Fruit fly (Drosophila melanogaster) whole organism, embryonic: ENCODE results near the gene cindr.
A peak's percentile ranks its signal among the peaks of the same experiment; 100 is the strongest.

Experiments used
- BEAF-32 ChIP-seq: fragments of 200-800 bp; sonication (Bioruptor generic); optimal IDR thresholded peaks from 3 replicates; lab custom pipeline; 2017; ENCODE audit warnings: missing biosample characterization, missing genetic modification characterization, mild to moderate bottlenecking, moderate library complexity, missing genetic modification reagents
- Bgb ChIP-seq: fragments of 200-800 bp; sonication (Bioruptor generic); IDR thresholded peaks from 2 replicates; pipeline ENCODE4 v1.3.6; 2022; ENCODE audit warnings: missing biosample characterization, missing genetic modification characterization; ENCODE audit not compliant: partially characterized antibody
- CG10209 ChIP-seq: fragments of 200-800 bp; sonication (Bioruptor generic); optimal IDR thresholded peaks from 3 replicates; lab custom pipeline; 2017; ENCODE audit warnings: missing biosample characterization, mild to moderate bottlenecking, missing genetic modification characterization, missing genetic modification reagents
- CG10321 ChIP-seq: fragments of 200-800 bp; sonication (Bioruptor generic); IDR thresholded peaks from 2 replicates; pipeline ENCODE4 v1.3.6; 2022; ENCODE audit warnings: missing biosample characterization, missing genetic modification characterization
- CG10431 ChIP-seq: fragments of 200-800 bp; sonication (Bioruptor generic); optimal IDR thresholded peaks from 3 replicates; lab custom pipeline; 2018; ENCODE audit warnings: missing biosample characterization, mild to moderate bottlenecking, missing genetic modification characterization
- CG10543 ChIP-seq: fragments of 200-800 bp; sonication (Bioruptor generic); optimal IDR thresholded peaks from 3 replicates; lab custom pipeline; 2017; ENCODE audit warnings: missing biosample characterization, mild to moderate bottlenecking, missing genetic modification characterization, moderate library complexity
- CG13287 ChIP-seq: fragments of 200-800 bp; sonication (Bioruptor generic); IDR thresholded peaks from 2 replicates; pipeline ENCODE4 v1.3.6; 2022; ENCODE audit warnings: missing biosample characterization, missing genetic modification characterization; ENCODE audit not compliant: partially characterized antibody
- CG15073 ChIP-seq: fragments of 200-800 bp; sonication (Bioruptor generic); optimal IDR thresholded peaks from 2 replicates; lab custom pipeline; 2016; ENCODE audit warnings: missing biosample characterization, missing genetic modification characterization
- CG15479 ChIP-seq: fragments of 200-800 bp; sonication (Bioruptor generic); optimal IDR thresholded peaks from 3 replicates; lab custom pipeline; 2019; ENCODE audit warnings: missing biosample characterization, mild to moderate bottlenecking, missing genetic modification characterization, moderate library complexity
- CG17568 ChIP-seq: fragments of 200-800 bp; sonication (Bioruptor generic); optimal IDR thresholded peaks from 2 replicates; lab custom pipeline; 2018; ENCODE audit warnings: missing biosample characterization, mild to moderate bottlenecking, missing genetic modification characterization, moderate library complexity
- CG17829 ChIP-seq: fragments of 200-800 bp; optimal IDR thresholded peaks from 2 replicates; lab custom pipeline; 2019; ENCODE audit warnings: missing biosample characterization, mild to moderate bottlenecking, missing genetic modification characterization, moderate library complexity
- CG17912 ChIP-seq: fragments of 200-800 bp; sonication (Bioruptor generic); optimal IDR thresholded peaks from 2 replicates; lab custom pipeline; 2018; ENCODE audit warnings: missing biosample characterization, mild to moderate bottlenecking, missing genetic modification characterization
- CG18262 ChIP-seq: fragments of 200-800 bp; optimal IDR thresholded peaks from 3 replicates; lab custom pipeline; 2019; ENCODE audit warnings: missing biosample characterization, mild to moderate bottlenecking, missing genetic modification characterization, moderate library complexity
- CG1832 ChIP-seq: fragments of 200-800 bp; sonication (Bioruptor generic); optimal IDR thresholded peaks from 2 replicates; lab custom pipeline; 2017; ENCODE audit warnings: missing biosample characterization, mild to moderate bottlenecking, missing genetic modification characterization, inconsistent platforms
- CG2712 ChIP-seq: fragments of 200-800 bp; optimal IDR thresholded peaks from 3 replicates; lab custom pipeline; 2019; ENCODE audit warnings: missing biosample characterization, mild to moderate bottlenecking, missing genetic modification characterization, moderate library complexity
- CG2875 ChIP-seq: fragments of 200-800 bp; sonication (Bioruptor generic); optimal IDR thresholded peaks from 2 replicates; lab custom pipeline; 2017; ENCODE audit warnings: missing biosample characterization, mild to moderate bottlenecking, missing genetic modification characterization, missing genetic modification reagents
- CG31224 ChIP-seq: fragments of 200-800 bp; sonication (Bioruptor generic); IDR thresholded peaks from 2 replicates; pipeline ENCODE4 v1.3.6; 2022; ENCODE audit warnings: missing biosample characterization, missing genetic modification characterization
- CG4360 ChIP-seq: fragments of 200-800 bp; sonication (Bioruptor generic); IDR thresholded peaks from 2 replicates; pipeline ENCODE4 v1.3.6; 2022; ENCODE audit warnings: missing biosample characterization, missing genetic modification characterization
- CG8478 ChIP-seq: fragments of >200 bp; optimal IDR thresholded peaks from 2 replicates; lab custom pipeline; 2018
- Camta ChIP-seq: fragments of 200-800 bp; sonication (Bioruptor generic); optimal IDR thresholded peaks from 2 replicates; lab custom pipeline; 2016; ENCODE audit warnings: missing biosample characterization, missing genetic modification characterization
- D ChIP-seq, 2 experiments: fragments of 200-800 bp in 1 of 2; fragments of >200 bp in 1 of 2; sonication (Bioruptor generic) in 1 of 2; optimal IDR thresholded peaks; 2 replicates in 1 of 2; 3 replicates in 1 of 2; lab custom pipeline; 2017; ENCODE audit warnings: mild to moderate bottlenecking in 1 of 2, missing biosample characterization in 1 of 2, missing genetic modification characterization in 1 of 2, missing genetic modification reagents in 1 of 2
- Dbx ChIP-seq: fragments of 200-800 bp; sonication (Bioruptor generic); IDR thresholded peaks from 3 replicates; pipeline ENCODE4 v1.3.6; 2022; ENCODE audit warnings: missing biosample characterization, missing genetic modification characterization
- Dll ChIP-seq: fragments of 200-800 bp; sonication (Bioruptor generic); IDR thresholded peaks from 4 replicates; pipeline ENCODE4 v1.3.6; 2022; ENCODE audit warnings: missing biosample characterization, missing genetic modification characterization; ENCODE audit not compliant: partially characterized antibody
- Eip74EF ChIP-seq, 2 experiments: fragments of 200-800 bp in 1 of 2; fragments of >200 bp in 1 of 2; sonication (Bioruptor generic) in 1 of 2; optimal IDR thresholded peaks; 2 replicates each; lab custom pipeline; 2017 to 2019; ENCODE audit warnings: missing biosample characterization in 2 of 2, missing genetic modification characterization in 2 of 2, mild to moderate bottlenecking in 1 of 2, moderate library complexity in 1 of 2
- Hsf ChIP-seq: fragments of 200-800 bp; sonication (Bioruptor generic); optimal IDR thresholded peaks from 3 replicates; lab custom pipeline; 2016; ENCODE audit warnings: missing biosample characterization, missing genetic modification characterization
- Lpt ChIP-seq: fragments of >200 bp; optimal IDR thresholded peaks from 2 replicates; lab custom pipeline; 2018; ENCODE audit warnings: missing biosample characterization, missing genetic modification characterization
- MBD-R2 ChIP-seq: fragments of 200-800 bp; sonication (Bioruptor generic); IDR thresholded peaks from 2 replicates; pipeline ENCODE4 v1.3.6; 2022; ENCODE audit warnings: missing biosample characterization, missing genetic modification characterization
- Side ChIP-seq: fragments of 200-800 bp; sonication (Bioruptor generic); optimal IDR thresholded peaks from 2 replicates; lab custom pipeline; 2016; ENCODE audit warnings: missing biosample characterization, missing genetic modification characterization
- Trl ChIP-seq, 3 experiments: fragments of >200 bp in 2 of 3; fragments of 200-800 bp in 1 of 3; sonication (Bioruptor generic) in 1 of 3; optimal IDR thresholded peaks; 2 replicates in 1 of 3; 3 replicates in 2 of 3; lab custom pipeline; 2016 to 2017; ENCODE audit warnings: missing biosample characterization in 1 of 3, missing genetic modification characterization in 1 of 3
- ac ChIP-seq: fragments of 200-800 bp; sonication (Bioruptor generic); optimal IDR thresholded peaks from 3 replicates; lab custom pipeline; 2017; ENCODE audit warnings: missing biosample characterization, mild to moderate bottlenecking, missing genetic modification characterization
- bbx ChIP-seq: fragments of 200-800 bp; sonication (Bioruptor generic); IDR thresholded peaks from 2 replicates; pipeline ENCODE4 v1.3.6; 2022; ENCODE audit warnings: missing biosample characterization, missing genetic modification characterization; ENCODE audit not compliant: partially characterized antibody
- bowl ChIP-seq: fragments of 200-800 bp; sonication (Bioruptor generic); IDR thresholded peaks from 2 replicates; pipeline ENCODE4 v1.3.6; 2022; ENCODE audit warnings: missing biosample characterization, missing genetic modification characterization
- cg ChIP-seq: fragments of 200-800 bp; sonication (Bioruptor generic); optimal IDR thresholded peaks from 3 replicates; lab custom pipeline; 2019; ENCODE audit warnings: missing biosample characterization, mild to moderate bottlenecking, missing genetic modification characterization, moderate library complexity
- crol ChIP-seq: fragments of 200-800 bp; sonication (Bioruptor generic); IDR thresholded peaks from 2 replicates; pipeline ENCODE4 v1.3.6; 2022; ENCODE audit warnings: missing biosample characterization, missing genetic modification characterization
- dimm ChIP-seq: fragments of 200-800 bp; sonication (Bioruptor generic); IDR thresholded peaks from 2 replicates; pipeline ENCODE4 v1.3.6; 2022; ENCODE audit warnings: missing biosample characterization, missing genetic modification characterization
- fd102C ChIP-seq: fragments of 200-800 bp; sonication (Bioruptor generic); optimal IDR thresholded peaks from 2 replicates; lab custom pipeline; 2018; ENCODE audit warnings: missing biosample characterization, mild to moderate bottlenecking, missing genetic modification characterization, moderate library complexity
- fru ChIP-seq: fragments of >200 bp; optimal IDR thresholded peaks from 2 replicates; lab custom pipeline; 2017
- nerfin-1 ChIP-seq: fragments of 200-800 bp; sonication (Bioruptor generic); optimal IDR thresholded peaks from 3 replicates; lab custom pipeline; 2019; ENCODE audit warnings: missing biosample characterization, mild to moderate bottlenecking, missing genetic modification characterization, moderate library complexity
- pros ChIP-seq: fragments of 200-800 bp; sonication (Bioruptor generic); optimal IDR thresholded peaks from 3 replicates; lab custom pipeline; 2019; ENCODE audit warnings: missing biosample characterization, mild to moderate bottlenecking, missing genetic modification characterization, moderate library complexity
- psq ChIP-seq: fragments of 200-800 bp; sonication (Bioruptor generic); optimal IDR thresholded peaks from 2 replicates; lab custom pipeline; 2017; ENCODE audit warnings: missing biosample characterization, missing genetic modification characterization
- pzg ChIP-seq: fragments of 200-800 bp; sonication (Bioruptor generic); optimal IDR thresholded peaks from 3 replicates; lab custom pipeline; 2018; ENCODE audit warnings: missing biosample characterization, mild to moderate bottlenecking, missing genetic modification characterization, moderate library complexity
- rib ChIP-seq: fragments of 200-800 bp; sonication (Bioruptor generic); IDR thresholded peaks from 2 replicates; pipeline ENCODE4 v1.3.6; 2022; ENCODE audit warnings: missing biosample characterization, missing genetic modification characterization
- ro ChIP-seq: fragments of 200-800 bp; sonication (Bioruptor generic); IDR thresholded peaks from 2 replicates; pipeline ENCODE4 v1.3.6; 2022; ENCODE audit warnings: missing biosample characterization, missing genetic modification characterization
- sd ChIP-seq: fragments of 200-800 bp; sonication (Bioruptor generic); optimal IDR thresholded peaks from 3 replicates; lab custom pipeline; 2018; ENCODE audit warnings: missing biosample characterization, mild to moderate bottlenecking, missing genetic modification characterization, moderate library complexity
- sr ChIP-seq: fragments of 200-800 bp; sonication (Bioruptor generic); IDR thresholded peaks from 3 replicates; pipeline ENCODE4 v1.3.6; 2022; ENCODE audit warnings: missing biosample characterization, missing genetic modification characterization
- twi ChIP-seq: fragments of 200-800 bp; optimal IDR thresholded peaks from 2 replicates; lab custom pipeline; 2019; ENCODE audit warnings: missing biosample characterization, mild to moderate bottlenecking, missing genetic modification characterization, moderate library complexity
- yki ChIP-seq: fragments of >200 bp; optimal IDR thresholded peaks from 3 replicates; lab custom pipeline; 2018
- z ChIP-seq: fragments of 200-800 bp; sonication (Bioruptor generic); IDR thresholded peaks from 3 replicates; pipeline ENCODE4 v1.3.6; 2022; ENCODE audit warnings: missing biosample characterization, missing genetic modification characterization
- zf30C ChIP-seq: fragments of 200-800 bp; sonication (Bioruptor generic); optimal IDR thresholded peaks from 3 replicates; lab custom pipeline; 2018; ENCODE audit warnings: missing biosample characterization, mild to moderate bottlenecking, missing genetic modification characterization

cindr gene

dm6 chr3R:30794564-30795313 is 13.7 kb upstream of the cindr start (continued):
- TF ChIP-seq CG17912 (GFP tag; lab: Kevin White, UChicago) (no peak), pros (peak; percentile 94), Lpt (GFP tag; lab: Kevin White, UChicago) (peak; percentile 6), crol (GFP tag; lab: Robert Waterston, UW) (peak; percentile 95), rib (peak; percentile 55; the same call in 1 of the 2 replicates), Trl (optimal IDR thresholded peaks at IDR 0.05; lab: Kevin White, UChicago) (peak in 1 of 2 experiments; percentile 9), Trl (GFP tag; optimal IDR thresholded peaks at IDR 0.05; lab: Kevin White, UChicago) (no peak), bowl (GFP tag; lab: Robert Waterston, UW) (0 out of 2 replicates have a peak, but pooled peaks have one; percentile 10), CG15479 (GFP tag; lab: Kevin White, UChicago) (peak; percentile 18), CG1832 (GFP tag; lab: Kevin White, UChicago) (peak; percentile 87), sd (tag; lab: Kevin White, UChicago) (peak; percentile 99), ac (peak; percentile 7), MBD-R2 (GFP tag; lab: Robert Waterston, UW) (peak; percentile 10; the same call in 1 of the 2 replicates), CG17829 (tag; lab: Kevin White, UChicago) (peak; percentile 23), Side (GFP tag; lab: Kevin White, UChicago) (no peak), CG18262 (tag; lab: Kevin White, UChicago) (peak; percentile 18), CG13287 (peak; percentile 13; the same call in 1 of the 2 replicates), CG2712 (peak; percentile 30), twi (tag; lab: Kevin White, UChicago) (peak; percentile 87), zf30C (GFP tag; lab: Kevin White, UChicago) (peak; percentile 96), CG8478 (no peak), dimm (GFP tag; lab: Robert Waterston, UW) (no peak), psq (GFP tag; lab: Kevin White, UChicago) (peak; percentile 98), pzg (GFP tag; lab: Kevin White, UChicago) (no peak), CG17568 (no peak), CG31224 (GFP tag; lab: Robert Waterston, UW) (no peak), CG10321 (peak; percentile 45; the same call in 1 of the 2 replicates), CG4360 (GFP tag; lab: Robert Waterston, UW) (no peak), fd102C (no peak), D (optimal IDR thresholded peaks at IDR 0.05; lab: Kevin White, UChicago) (peak; percentile 74), D (GFP tag; optimal IDR thresholded peaks at IDR 0.05; lab: Kevin White, UChicago) (no peak), bbx (GFP tag; lab: Robert Waterston, UW) (peak; percentile 24; the same call in 1 of the 2 replicates), cg (GFP tag; lab: Kevin White, UChicago) (peak; percentile 65), Dll (GFP tag; lab: Robert Waterston, UW) (peak; percentile 71; the same call in 3 of the 4 replicates), BEAF-32 (GFP tag; lab: Kevin White, UChicago) (peak; percentile 56), CG10431 (GFP tag; lab: Kevin White, UChicago) (no peak)
- TF ChIP-seq, all 482 proteins: peak for 51

DNA sequence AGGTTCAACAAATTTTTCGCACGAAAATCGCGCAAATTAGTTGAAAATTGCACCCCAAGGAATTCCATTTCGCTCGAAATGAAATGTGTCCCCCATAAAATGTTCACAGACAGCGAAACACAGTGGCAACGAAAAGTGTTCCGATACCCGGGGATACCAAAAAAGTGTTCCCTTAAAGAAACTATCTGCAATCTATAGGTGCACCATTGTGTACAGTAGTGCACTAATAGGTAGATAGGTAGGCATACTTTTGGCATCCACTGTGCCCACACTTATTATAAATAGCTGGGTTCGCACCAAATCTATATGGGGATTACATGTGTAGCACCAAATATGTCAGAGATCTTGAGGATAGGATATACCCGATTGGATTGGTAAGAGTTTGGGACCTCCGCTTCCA is 11.7 kb upstream of the cindr start:
- TF ChIP-seq z (GFP tag; lab: Robert Waterston, UW) (no peak), nerfin-1 (tag; lab: Kevin White, UChicago) (no peak), CG10209 (GFP tag; lab: Kevin White, UChicago) (peak; percentile 1), Dbx (GFP tag; lab: Robert Waterston, UW) (peak; percentile 61), yki (lab: Kevin White, UChicago) (no peak), twi (tag; lab: Kevin White, UChicago) (peak; percentile 45), rib (peak; percentile 76), fru (lab: Kevin White, UChicago) (no peak), Camta (no peak), ro (GFP tag; lab: Robert Waterston, UW) (0 out of 2 replicates have a peak, but pooled peaks have one; percentile 10), Bgb (no peak), CG10543 (no peak), Eip74EF (GFP tag; optimal IDR thresholded peaks at IDR 0.05; lab: Kevin White, UChicago) (no peak), sr (GFP tag; lab: Robert Waterston, UW) (no peak), Hsf (GFP tag; lab: Kevin White, UChicago) (peak; percentile 63), CG15073 (no peak), CG2875 (GFP tag; lab: Kevin White, UChicago) (peak; percentile 55)
